Fruit fly (Drosophila melanogaster): ENCODE data around the gene Bet1.

DNA sequence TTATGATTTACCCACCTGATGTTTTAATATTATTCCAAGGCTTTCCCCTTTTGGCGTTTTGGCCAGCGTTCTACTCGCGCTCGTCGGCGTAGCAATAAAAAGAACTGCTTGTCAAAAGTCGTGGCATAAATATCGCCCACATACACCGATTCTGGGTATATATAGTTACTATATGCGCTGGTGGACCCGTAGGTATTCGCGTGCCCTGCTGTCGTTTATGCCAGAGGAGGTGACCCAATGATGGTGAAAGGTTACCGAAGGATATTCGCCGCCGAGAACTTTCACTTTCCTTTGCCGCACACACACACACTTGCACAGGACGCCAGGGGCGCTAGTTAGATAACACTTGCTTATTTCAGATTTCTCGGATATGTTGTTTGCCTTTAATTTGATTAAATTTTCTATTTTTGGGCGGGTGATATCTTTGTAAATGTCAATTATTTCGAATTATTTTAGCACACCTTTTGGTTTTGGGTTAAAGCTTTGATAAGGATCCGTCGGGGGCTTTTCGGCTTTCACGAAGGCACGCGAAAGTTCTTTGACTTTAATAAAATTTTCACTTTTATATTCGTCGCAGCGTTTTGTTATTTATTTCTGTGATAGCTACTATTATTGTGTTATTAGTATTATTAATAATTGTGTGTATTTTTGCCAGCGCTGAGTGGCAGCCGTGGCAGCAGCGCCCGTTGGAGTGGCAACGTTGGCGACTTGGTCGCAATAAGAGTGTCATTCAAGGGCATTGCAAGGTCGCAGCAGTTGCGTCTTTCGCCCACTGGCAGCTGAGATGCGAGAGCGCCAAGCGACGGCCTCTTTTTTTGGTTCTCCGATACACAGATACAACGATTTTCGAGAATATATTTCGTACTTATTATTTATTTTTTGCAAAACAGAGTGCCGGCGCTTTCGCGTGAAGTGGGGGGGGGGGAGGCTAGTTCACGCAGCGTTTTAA is 30.5 kb downstream of the Bet1 start:
- TF ChIP-seq h (optimal IDR thresholded peaks at IDR 0.05): no peak
- no peak for TF ChIP-seq Myc (optimal IDR thresholded peaks at IDR 0.05)
- TF ChIP-seq ttk (optimal IDR thresholded peaks at IDR 0.05): no peak
- TF ChIP-seq psq (optimal IDR thresholded peaks at IDR 0.05): no peak
- no peak for TF ChIP-seq insv (optimal IDR thresholded peaks at IDR 0.05)

Data from Kc167 (cell line).